Worm (Caenorhabditis elegans): ENCODE measurements around the gene C25F9.5.

ce11 chrV:19416475-19416874 is 5.8 kb upstream of the C25F9.5 start, which contains the start of the genes C25F9.4 and C25F9.9:
- TF ChIP-seq blmp-1 (tag; optimal IDR thresholded peaks at IDR 0.05) (no peak), mep-1 (tag; optimal IDR thresholded peaks at IDR 0.05) (no peak), M03D4.4 (tag; optimal IDR thresholded peaks at IDR 0.05) (no peak), pha-4 (tag; optimal IDR thresholded peaks at IDR 0.05) (no peak), nhr-76 (tag; optimal IDR thresholded peaks at IDR 0.05) (no peak)

All from whole organism, mixed stage, embryonic.